Worm (Caenorhabditis elegans) whole organism, L4/young adult: ENCODE results near the gene lgc-14.

Source experiments
- W03F9.2 ChIP-seq: fragments of 150-350 bp; optimal IDR thresholded peaks from 2 replicates; lab custom pipeline; 2014; ENCODE audit warnings: missing biosample characterization, missing genetic modification characterization
- dao-5 ChIP-seq: sonication (generic microtip); optimal IDR thresholded peaks from 2 replicates; lab custom pipeline; 2016; ENCODE audit warnings: missing genotype, missing genetic modification characterization, moderate library complexity, missing compliant biosample characterization
- him-1 ChIP-seq: sonication (generic microtip); optimal IDR thresholded peaks from 2 replicates; lab custom pipeline; 2016; ENCODE audit warnings: missing genotype, missing genetic modification reagents, missing genetic modification characterization, missing compliant biosample characterization

DNA sequence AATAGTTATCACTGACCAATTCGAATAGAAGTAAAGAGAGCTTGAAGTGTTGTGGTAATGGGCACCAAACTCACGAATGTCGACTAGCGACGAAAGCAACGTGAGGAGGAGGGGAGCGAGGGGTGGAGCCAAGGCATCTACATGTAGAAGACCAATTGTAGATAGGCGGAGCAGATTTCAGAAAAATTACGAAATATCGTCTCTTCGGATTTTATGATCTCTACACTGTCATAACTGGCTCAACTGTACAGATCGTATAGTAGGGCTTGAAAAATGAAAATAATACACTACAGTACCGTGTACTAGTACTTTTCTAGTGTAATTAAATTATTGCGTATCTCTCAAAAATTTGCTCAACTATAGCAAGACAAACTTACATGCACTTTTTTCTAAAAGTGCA is 18.3 kb upstream of the lgc-14 start, which contains the start of gene W03G11.4:
- TF ChIP-seq W03F9.2 (tag; lab: Kevin White, UChicago) (no peak), him-1 (tag; lab: Kevin White, UChicago) (no peak), dao-5 (no peak)
